Fruit fly (Drosophila melanogaster) whole organism, embryonic: ENCODE measurements around the gene CG17234.

Experiments
- CG10654 ChIP-seq: fragments of 200-800 bp; sonication (Bioruptor generic); optimal IDR thresholded peaks from 2 replicates; lab custom pipeline; 2016; ENCODE audit warnings: missing biosample characterization, missing genetic modification characterization
- CG11093 ChIP-seq: fragments of 200-800 bp; sonication (Bioruptor generic); IDR thresholded peaks from 3 replicates; pipeline ENCODE4 v1.3.6; 2022; ENCODE audit warnings: missing biosample characterization, missing genetic modification characterization
- CG16815 ChIP-seq: fragments of 200-800 bp; sonication (Bioruptor generic); optimal IDR thresholded peaks from 3 replicates; lab custom pipeline; 2017; ENCODE audit warnings: missing biosample characterization, mild to moderate bottlenecking, missing genetic modification characterization
- CG2202 ChIP-seq: fragments of 200-800 bp; sonication (Bioruptor generic); optimal IDR thresholded peaks from 2 replicates; lab custom pipeline; 2018; ENCODE audit warnings: missing biosample characterization, mild to moderate bottlenecking, missing genetic modification characterization
- CG43689 ChIP-seq: fragments of 200-800 bp; sonication (Bioruptor generic); IDR thresholded peaks from 2 replicates; pipeline ENCODE4 v1.3.6; 2022; ENCODE audit warnings: missing biosample characterization, missing genetic modification characterization
- CG6765 ChIP-seq: fragments of 200-800 bp; sonication (Bioruptor generic); optimal IDR thresholded peaks from 3 replicates; lab custom pipeline; 2017; ENCODE audit warnings: missing biosample characterization, mild to moderate bottlenecking, missing genetic modification characterization
- CG6791 ChIP-seq: fragments of 200-800 bp; sonication (Bioruptor generic); IDR thresholded peaks from 3 replicates; pipeline ENCODE4 v1.3.6; 2022; ENCODE audit warnings: missing biosample characterization, missing genetic modification characterization; ENCODE audit not compliant: partially characterized antibody
- CG8765 ChIP-seq: fragments of 200-800 bp; sonication (Bioruptor generic); IDR thresholded peaks from 2 replicates; pipeline ENCODE4 v1.3.6; 2022; ENCODE audit warnings: missing biosample characterization, missing genetic modification characterization
- Dfd ChIP-seq, 2 experiments: fragments of >200 bp; optimal IDR thresholded peaks; 2 replicates each; lab custom pipeline; 2017; ENCODE audit warnings: missing biosample characterization in 2 of 2, missing genetic modification characterization in 2 of 2
- Hmr ChIP-seq: fragments of 200-800 bp; sonication (Bioruptor generic); optimal IDR thresholded peaks from 3 replicates; lab custom pipeline; 2017; ENCODE audit warnings: mild to moderate bottlenecking, missing biosample characterization, missing genetic modification reagents, missing genetic modification characterization
- Side ChIP-seq: fragments of 200-800 bp; sonication (Bioruptor generic); optimal IDR thresholded peaks from 2 replicates; lab custom pipeline; 2016; ENCODE audit warnings: missing biosample characterization, missing genetic modification characterization
- Six4 ChIP-seq: fragments of 200-800 bp; sonication (Bioruptor generic); optimal IDR thresholded peaks from 2 replicates; lab custom pipeline; 2016; ENCODE audit warnings: missing biosample characterization, missing genetic modification characterization
- bab2 ChIP-seq: fragments of 200-800 bp; sonication (Bioruptor generic); optimal IDR thresholded peaks from 2 replicates; lab custom pipeline; 2016; ENCODE audit warnings: missing biosample characterization, missing genetic modification characterization
- emc ChIP-seq: fragments of 200-800 bp; sonication (Bioruptor generic); optimal IDR thresholded peaks from 2 replicates; lab custom pipeline; 2016; ENCODE audit warnings: missing biosample characterization, missing genetic modification characterization
- peb ChIP-seq: fragments of 200-800 bp; sonication (Bioruptor generic); IDR thresholded peaks from 2 replicates; pipeline ENCODE4 v1.3.6; 2022; ENCODE audit warnings: missing biosample characterization, missing genetic modification characterization
- ttk ChIP-seq: fragments of 200-800 bp; sonication (Bioruptor generic); IDR thresholded peaks from 2 replicates; pipeline ENCODE4 v2.1.2; 2022; ENCODE audit warnings: missing biosample characterization, missing genetic modification characterization

Gene CG17234

dm6 chr2L:2299803-2300202 is 47.0 kb downstream of the CG17234 start, which contains the start of gene CG31949:
CG31949 (plus strand) TSS chr2L:2300103.
- TF ChIP-seq bab2 (GFP tag; lab: Kevin White, UChicago), result no peak
- TF ChIP-seq CG16815 (GFP tag; lab: Kevin White, UChicago), result no peak
- TF ChIP-seq emc (GFP tag; lab: Kevin White, UChicago), result no peak
- no peak for TF ChIP-seq CG2202
- no peak for TF ChIP-seq Side (GFP tag; lab: Kevin White, UChicago)
- TF ChIP-seq ttk, result no peak
- TF ChIP-seq CG6791, result no peak
- TF ChIP-seq Hmr (GFP tag; lab: Kevin White, UChicago), result no peak
- no peak for TF ChIP-seq Six4 (GFP tag; lab: Kevin White, UChicago)
- TF ChIP-seq CG10654 (GFP tag; lab: Kevin White, UChicago), result no peak
- no peak for TF ChIP-seq peb (GFP tag; lab: Robert Waterston, UW)
- TF ChIP-seq CG11093, result no peak
- no peak for TF ChIP-seq CG6765 (GFP tag; lab: Kevin White, UChicago)
- no peak for TF ChIP-seq Dfd (GFP tag; optimal IDR thresholded peaks at IDR 0.05; lab: Kevin White, UChicago)
- TF ChIP-seq CG43689, result no peak
- no peak for TF ChIP-seq CG8765 (GFP tag; lab: Robert Waterston, UW)
